Fruit fly (Drosophila melanogaster): ENCODE data around the gene Naa20B.

Gene Naa20B

DNA sequence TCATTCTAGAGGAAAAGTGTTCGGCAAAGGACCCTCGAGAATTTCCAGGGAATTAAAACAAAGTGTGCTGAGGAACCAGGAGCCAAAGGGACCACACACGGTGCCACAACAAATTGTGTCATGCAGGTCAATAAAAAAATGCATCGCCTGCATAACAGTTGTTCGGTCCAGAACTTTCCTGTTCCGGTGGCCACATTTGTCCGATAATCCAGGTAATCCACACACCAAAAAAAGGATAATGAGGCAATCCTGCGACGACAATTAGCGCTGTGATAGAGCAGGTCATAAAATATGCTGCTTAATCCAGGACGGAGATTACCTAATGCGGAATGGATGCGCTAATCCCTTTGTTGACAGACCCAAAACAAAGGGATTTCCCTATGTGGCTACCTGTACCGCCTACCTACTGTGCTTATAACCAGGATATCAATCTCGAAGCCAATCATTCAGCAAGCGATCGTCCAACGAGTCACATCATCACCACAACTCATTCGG, 27.8 kb upstream of the Naa20B start, which contains the start of gene CG16815:
CG16815 (plus strand) TSS at position 445 of the 495 bp plus-strand sequence.
- no peak for TF ChIP-seq CG2199 (GFP tag; IDR thresholded peaks at IDR 0.05)
- no peak for TF ChIP-seq CG34422 (GFP tag; IDR thresholded peaks at IDR 0.05)
- no peak for TF ChIP-seq ase (GFP tag; IDR thresholded peaks at IDR 0.05)
- no peak for TF ChIP-seq shn (GFP tag; optimal IDR thresholded peaks at IDR 0.05)
- TF ChIP-seq B-H1 (GFP tag; IDR thresholded peaks at IDR 0.05), result no peak
- no peak for TF ChIP-seq CG12299 (tag; optimal IDR thresholded peaks at IDR 0.05)
- TF ChIP-seq CG17361 (GFP tag; IDR thresholded peaks at IDR 0.05), result no peak
- TF ChIP-seq Xbp1 (GFP tag; optimal IDR thresholded peaks at IDR 0.05), result no peak
- TF ChIP-seq dan (GFP tag; IDR thresholded peaks at IDR 0.05), result no peak
- no peak for TF ChIP-seq HHEX (GFP tag; optimal IDR thresholded peaks at IDR 0.05)
- TF ChIP-seq en (GFP tag; optimal IDR thresholded peaks at IDR 0.05), result no peak
- peak; percentile 59 for TF ChIP-seq twi (tag; optimal IDR thresholded peaks at IDR 0.05)
- TF ChIP-seq Mrtf (GFP tag; IDR thresholded peaks at IDR 0.05), result no peak
- TF ChIP-seq CG8478 (optimal IDR thresholded peaks at IDR 0.05), result no peak
- peak; percentile 91 for TF ChIP-seq cad (GFP tag; optimal IDR thresholded peaks at IDR 0.05)
- TF ChIP-seq Hr78 (GFP tag; optimal IDR thresholded peaks at IDR 0.05), result no peak
- peak; percentile 100 for TF ChIP-seq CG15479 (GFP tag; optimal IDR thresholded peaks at IDR 0.05)
- TF ChIP-seq Abd-B (GFP tag; optimal IDR thresholded peaks at IDR 0.05), result no peak
- TF ChIP-seq Hmx (GFP tag; optimal IDR thresholded peaks at IDR 0.05), result no peak
- TF ChIP-seq CG31441 (GFP tag; IDR thresholded peaks at IDR 0.05), result no peak
- TF ChIP-seq bbx (GFP tag; IDR thresholded peaks at IDR 0.05; ENCODE audit: partially characterized antibody), result no peak
- TF ChIP-seq gt (GFP tag; IDR thresholded peaks at IDR 0.05), result peak; percentile 21; the same call in 1 of the 2 replicates
- TF ChIP-seq tll (GFP tag; optimal IDR thresholded peaks at IDR 0.05), result peak in 1 of 2 experiments; percentile 87
- TF ChIP-seq Kr (GFP tag; optimal IDR thresholded peaks at IDR 0.05), result peak; percentile 77
- peak; percentile 95 for TF ChIP-seq zen (tag; optimal IDR thresholded peaks at IDR 0.05)
- no peak for TF ChIP-seq CG14860 (GFP tag; IDR thresholded peaks at IDR 0.05; ENCODE audit: partially characterized antibody)
- TF ChIP-seq dm (GFP tag; optimal IDR thresholded peaks at IDR 0.05), result no peak

DNA sequence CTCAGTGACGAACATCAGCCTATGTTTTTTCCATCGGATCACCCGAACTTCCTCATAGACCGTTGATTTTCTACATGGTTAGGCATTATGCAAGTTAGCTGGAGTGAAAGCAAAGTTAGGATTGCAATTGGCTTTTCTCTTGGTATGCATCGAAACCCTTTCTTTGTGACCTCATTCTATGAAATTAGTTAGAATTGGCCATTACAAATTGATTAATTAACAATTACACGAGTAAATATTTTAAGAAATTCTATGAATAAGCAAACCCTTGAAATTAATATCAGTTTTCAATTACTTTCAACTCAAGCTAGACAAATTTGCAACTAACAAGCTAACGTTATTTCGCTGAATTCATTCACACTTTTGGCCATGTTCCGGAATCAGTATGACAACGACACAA, 25.5 kb upstream of the Naa20B start, which contains the start of gene Prosalpha6T:
Prosalpha6T (plus strand) TSS at position 301 of the 400 bp plus-strand sequence.
- TF ChIP-seq Side (GFP tag; optimal IDR thresholded peaks at IDR 0.05) (no peak), luna (GFP tag; optimal IDR thresholded peaks at IDR 0.05) (no peak), zen2 (GFP tag; IDR thresholded peaks at IDR 0.05; ENCODE audit: partially characterized antibody) (no peak), crp (GFP tag; optimal IDR thresholded peaks at IDR 0.05) (no peak), schlank (tag; optimal IDR thresholded peaks at IDR 0.05) (no peak), ci (GFP tag; IDR thresholded peaks at IDR 0.05) (no peak), TFAM (GFP tag; optimal IDR thresholded peaks at IDR 0.05) (no peak), amos (GFP tag; IDR thresholded peaks at IDR 0.05; ENCODE audit: partially characterized antibody) (no peak)

dm6 chr2L:13234610-13235489, 22.4 kb upstream of the Naa20B start, which contains the start of gene Mabi:
Mabi (minus strand) TSS chr2L:13234660.
- peak; percentile 11 for TF ChIP-seq pros (GFP tag; optimal IDR thresholded peaks at IDR 0.05)
- TF ChIP-seq cad (GFP tag; optimal IDR thresholded peaks at IDR 0.05), result peak; percentile 32
- TF ChIP-seq Kr (GFP tag; optimal IDR thresholded peaks at IDR 0.05), result peak; percentile 63
- peak; percentile 57 for TF ChIP-seq p53 (GFP tag; optimal IDR thresholded peaks at IDR 0.05)
- TF ChIP-seq CG15479 (GFP tag; optimal IDR thresholded peaks at IDR 0.05), result peak; percentile 100
- no peak for TF ChIP-seq NC2α (GFP tag; optimal IDR thresholded peaks at IDR 0.05)
- no peak for TF ChIP-seq trh (GFP tag; optimal IDR thresholded peaks at IDR 0.05)
- peak; percentile 75 for TF ChIP-seq zen (tag; optimal IDR thresholded peaks at IDR 0.05)
- TF ChIP-seq CG2116 (GFP tag; optimal IDR thresholded peaks at IDR 0.05), result no peak
- TF ChIP-seq twi (tag; optimal IDR thresholded peaks at IDR 0.05), result peak; percentile 34
- peak in 1 of 2 experiments; percentile 79 for TF ChIP-seq tll (GFP tag; optimal IDR thresholded peaks at IDR 0.05)
- TF ChIP-seq prd (optimal IDR thresholded peaks at IDR 0.05), result no peak
- TF ChIP-seq prd (GFP tag; IDR thresholded peaks at IDR 0.05), result no peak
- TF ChIP-seq Ets65A (GFP tag), result peak; percentile 36

Measured in whole organism, embryonic.